Worm (Caenorhabditis elegans): ENCODE results near the gene F47B8.4.

- no peak for TF ChIP-seq ama-1 (optimal IDR thresholded peaks at IDR 0.05)
- TF ChIP-seq nhr-237 (tag; optimal IDR thresholded peaks at IDR 0.05): no peak
- TF ChIP-seq unc-62 (GFP tag; optimal IDR thresholded peaks at IDR 0.05): no peak
Measured at ce11 chrV:14358577-14358976, 34.1 kb upstream of the F47B8.4 start, which contains the start of gene Y49A3A.4.
